Fruit fly (Drosophila melanogaster) whole organism, adult: ENCODE data around the gene Wwox.

Experiments used
- CG11617 ChIP-seq: fragments of 200-800 bp; sonication (Bioruptor generic); optimal IDR thresholded peaks from 2 replicates; lab custom pipeline; 2017; ENCODE audit warnings: mild to moderate bottlenecking, missing biosample characterization, missing genetic modification reagents, missing genetic modification characterization
- CG14711 ChIP-seq: fragments of 200-800 bp; sonication (Bioruptor generic); optimal IDR thresholded peaks from 2 replicates; lab custom pipeline; 2018; ENCODE audit warnings: missing biosample characterization, mild to moderate bottlenecking, missing genetic modification characterization, moderate library complexity
- CG5204 ChIP-seq: fragments of 200-800 bp; sonication (Bioruptor generic); optimal IDR thresholded peaks from 2 replicates; lab custom pipeline; 2016; ENCODE audit warnings: missing biosample characterization, missing genetic modification characterization
- CG7101 ChIP-seq: fragments of 200-800 bp; sonication (Bioruptor generic); optimal IDR thresholded peaks from 2 replicates; lab custom pipeline; 2018; ENCODE audit warnings: missing biosample characterization, mild to moderate bottlenecking, missing genetic modification characterization, moderate library complexity
- Hr96 ChIP-seq: fragments of 200-800 bp; sonication (Bioruptor generic); optimal IDR thresholded peaks from 2 replicates; lab custom pipeline; 2016; ENCODE audit warnings: missing biosample characterization, missing genetic modification characterization
- cnc ChIP-seq, 2 experiments: fragments of >200 bp; optimal IDR thresholded peaks; 2 replicates each; lab custom pipeline; 2017
- kay ChIP-seq: fragments of 200-800 bp; sonication (Bioruptor generic); peaks from one replicate; lab custom pipeline; 2016; ENCODE audit warnings: missing biosample characterization, missing genetic modification characterization, borderline replicate concordance
- ovo ChIP-seq: fragments of 200-800 bp; sonication (Bioruptor generic); optimal IDR thresholded peaks from 2 replicates; lab custom pipeline; 2016; ENCODE audit warnings: missing biosample characterization, missing genetic modification characterization
- toe ChIP-seq: fragments of 200-800 bp; sonication (Bioruptor generic); optimal IDR thresholded peaks from 2 replicates; lab custom pipeline; 2016; ENCODE audit warnings: missing biosample characterization, missing genetic modification characterization

dm6 chr2L:7969329-7969728 is 34.8 kb downstream of the Wwox start:
- TF ChIP-seq toe (GFP tag; lab: Kevin White, UChicago) (no peak), CG11617 (GFP tag; lab: Kevin White, UChicago) (no peak), Hr96 (GFP tag; lab: Kevin White, UChicago) (no peak), CG7101 (no peak), kay (no peak), CG14711 (tag; lab: Kevin White, UChicago) (no peak), CG5204 (no peak), ovo (GFP tag; lab: Kevin White, UChicago) (peak; percentile 80), cnc (optimal IDR thresholded peaks at IDR 0.05; lab: Kevin White, UChicago) (no peak)
